Worm (Caenorhabditis elegans): ENCODE data around the gene cyb-3.

cyb-3 gene

DNA sequence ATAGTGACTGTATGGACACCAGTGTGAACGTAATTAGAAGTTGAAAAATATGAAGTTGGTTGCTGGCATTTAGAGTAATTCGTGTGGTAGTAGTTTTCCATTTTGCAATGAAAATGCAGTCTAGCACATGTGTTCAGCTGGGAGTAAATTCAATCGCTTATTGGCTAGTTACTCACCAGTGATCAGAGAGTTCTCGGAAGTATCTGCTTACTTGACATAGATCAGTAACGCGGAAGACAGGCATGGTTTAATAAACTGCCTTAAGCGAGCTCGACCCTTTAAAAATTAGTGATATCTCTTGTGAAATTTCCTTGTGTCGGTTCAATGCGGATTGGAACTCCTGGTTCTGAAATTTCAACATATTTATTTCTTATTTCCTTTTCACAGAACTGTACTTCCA is 19.3 kb upstream of the cyb-3 start, which contains the start of gene srh-52:
Gene srh-52, minus strand, starts transcription at position 101 of the 400 bp plus-strand sequence.
- TF ChIP-seq nhr-77 (tag; optimal IDR thresholded peaks at IDR 0.05) (no peak), hlh-11 (tag; optimal IDR thresholded peaks at IDR 0.05) (no peak), lin-1 (GFP tag; IDR thresholded peaks at IDR 0.05) (no peak), set-16 (GFP tag; IDR thresholded peaks at IDR 0.05) (no peak), nhr-11 (tag; optimal IDR thresholded peaks at IDR 0.05) (no peak), dmd-9 (GFP tag; IDR thresholded peaks at IDR 0.05) (no peak), duxl-1 (tag; optimal IDR thresholded peaks at IDR 0.05; ENCODE audit: poor library complexity) (no peak)

DNA sequence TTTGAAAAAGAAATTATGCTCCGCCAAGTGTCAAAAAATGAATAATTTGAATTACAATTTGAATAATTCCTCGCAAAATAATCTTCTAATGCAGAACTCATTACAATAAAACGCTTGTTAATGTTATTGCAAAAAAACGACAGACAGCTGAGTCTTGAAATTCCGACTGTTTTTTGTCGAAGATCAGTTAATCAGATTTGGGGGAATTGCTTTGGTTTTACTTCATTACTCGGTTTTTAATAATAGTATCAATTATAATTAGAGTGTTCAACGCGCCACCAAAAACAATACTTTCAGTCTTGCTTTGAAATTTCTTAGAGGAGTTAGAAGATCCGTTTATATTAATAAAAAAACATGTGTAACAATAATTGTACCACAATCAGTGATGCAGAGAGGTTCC is 17.6 kb upstream of the cyb-3 start, which contains the start of gene srh-122:
Gene srh-122, minus strand, starts transcription at position 101 of the 400 bp plus-strand sequence.
- no peak for TF ChIP-seq lin-39 (tag; optimal IDR thresholded peaks at IDR 0.05)
- TF ChIP-seq unc-62 (GFP tag; optimal IDR thresholded peaks at IDR 0.05 in 1 of 2): no peak
- TF ChIP-seq unc-62 (tag; optimal IDR thresholded peaks at IDR 0.05): no peak
- TF ChIP-seq egl-43 (GFP tag; IDR thresholded peaks at IDR 0.05): no peak
- TF ChIP-seq nhr-48 (tag; optimal IDR thresholded peaks at IDR 0.05): no peak
- TF ChIP-seq ces-1 (GFP tag; optimal IDR thresholded peaks at IDR 0.05): no peak
- no peak for TF ChIP-seq fos-1 (tag; optimal IDR thresholded peaks at IDR 0.05)
- no peak for TF ChIP-seq snpc-4 (tag; optimal IDR thresholded peaks at IDR 0.05)
- TF ChIP-seq zip-2 (tag; optimal IDR thresholded peaks at IDR 0.05): no peak
- TF ChIP-seq Y75B8A.6 (GFP tag; IDR thresholded peaks at IDR 0.05): no peak

DNA sequence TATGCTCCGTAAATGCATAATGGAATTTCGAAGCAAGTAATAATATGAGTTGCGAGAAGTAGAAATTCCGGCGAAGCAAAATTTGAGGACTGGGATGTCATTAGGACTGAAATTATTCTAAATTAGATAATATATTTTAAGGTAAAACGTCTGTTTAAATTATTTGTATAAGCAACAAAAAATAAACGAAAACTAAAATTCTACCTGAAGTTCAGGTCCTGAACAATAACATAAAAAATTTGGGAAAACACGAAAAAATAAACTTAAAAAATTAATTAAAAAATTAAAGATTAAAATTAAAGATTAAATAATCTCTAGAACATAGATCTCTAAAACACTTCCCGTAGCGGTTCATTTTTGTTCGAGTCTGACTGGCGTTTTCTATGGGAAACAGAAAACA is 15.7 kb upstream of the cyb-3 start, which contains the start of gene srh-251:
Gene srh-251, minus strand, starts transcription at position 101 of the 400 bp plus-strand sequence.
- TF ChIP-seq ceh-32 (tag; optimal IDR thresholded peaks at IDR 0.05; ENCODE audit: poor library complexity): no peak

DNA sequence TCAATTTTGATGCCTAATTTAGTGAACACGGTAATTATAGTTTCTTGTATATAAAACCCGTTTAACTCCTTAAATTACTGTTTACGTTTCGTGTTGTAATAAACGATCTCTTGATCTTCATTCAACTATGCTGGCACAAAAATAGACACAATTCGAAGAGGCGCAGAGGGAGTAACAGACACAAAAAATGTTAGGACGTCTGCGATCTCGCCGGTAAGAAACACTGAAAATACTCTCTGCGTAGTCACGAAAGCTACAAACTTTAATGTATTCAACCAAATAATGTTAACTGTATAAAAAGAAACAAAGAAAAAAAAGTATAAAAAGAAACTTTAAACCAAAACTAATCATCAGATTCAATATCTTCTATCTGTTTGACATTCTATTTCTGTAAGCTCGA is 14.6 kb upstream of the cyb-3 start, which contains the start of gene dhs-23:
Gene dhs-23, plus strand, starts transcription at position 363 of the 400 bp plus-strand sequence.
- TF ChIP-seq mes-2 (tag; optimal IDR thresholded peaks at IDR 0.05; ENCODE audit: poor library complexity, severe bottlenecking): no peak
- no peak for TF ChIP-seq skn-1 (tag; optimal IDR thresholded peaks at IDR 0.05)
- no peak for TF ChIP-seq daf-16 (GFP tag; optimal IDR thresholded peaks at IDR 0.05)
- peak; percentile 69 for TF ChIP-seq daf-16 (tag; optimal IDR thresholded peaks at IDR 0.05)
- TF ChIP-seq lin-1 (GFP tag; IDR thresholded peaks at IDR 0.05): no peak
- TF ChIP-seq unc-39 (tag; optimal IDR thresholded peaks at IDR 0.05): no peak
- no peak for TF ChIP-seq Y48G9A.11 (GFP tag; IDR thresholded peaks at IDR 0.05)
- TF ChIP-seq pqm-1 (tag; optimal IDR thresholded peaks at IDR 0.05): peak; percentile 12
- TF ChIP-seq ctbp-1 (GFP tag; IDR thresholded peaks at IDR 0.05): no peak
- no peak for TF ChIP-seq nhr-102 (tag; optimal IDR thresholded peaks at IDR 0.05)
- no peak for TF ChIP-seq ceh-44 (GFP tag; IDR thresholded peaks at IDR 0.05)
- TF ChIP-seq aha-1 (tag): no peak
- TF ChIP-seq snpc-1.2 (GFP tag; IDR thresholded peaks at IDR 0.05): no peak
- no peak for TF ChIP-seq F26F4.8 (GFP tag; conservative IDR thresholded peaks at IDR 0.05)
- TF ChIP-seq zag-1 (tag; optimal IDR thresholded peaks at IDR 0.05): no peak
- TF ChIP-seq D1046.2 (GFP tag; IDR thresholded peaks at IDR 0.05): no peak
- peak; percentile 81 for TF ChIP-seq nhr-77 (tag; optimal IDR thresholded peaks at IDR 0.05)
- no peak for TF ChIP-seq T26A8.4 (GFP tag; IDR thresholded peaks at IDR 0.05)
- no peak for TF ChIP-seq R02D3.7 (tag; optimal IDR thresholded peaks at IDR 0.05)
- no peak for TF ChIP-seq dmd-9 (GFP tag; IDR thresholded peaks at IDR 0.05)
- peak; percentile 93 for TF ChIP-seq nhr-28 (tag; optimal IDR thresholded peaks at IDR 0.05)

DNA sequence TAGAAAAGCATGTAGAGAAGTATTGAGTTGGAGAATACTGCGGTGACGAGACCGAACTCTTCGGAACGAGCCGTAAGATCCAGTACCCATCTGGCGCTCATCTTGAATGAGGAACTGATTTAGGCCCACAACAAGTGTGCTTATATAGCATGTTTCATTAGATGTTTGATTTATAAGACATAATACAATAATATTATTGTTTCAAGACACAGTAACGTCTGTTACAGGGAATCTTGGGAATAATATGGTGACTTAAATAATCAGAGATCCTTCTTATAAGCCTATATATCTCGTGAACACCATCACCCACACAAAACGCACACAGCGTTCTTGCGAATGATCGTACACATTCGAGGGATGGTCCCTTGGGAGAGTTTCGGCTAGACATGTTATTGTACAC is 11.8 kb upstream of the cyb-3 start, which contains the start of gene str-88:
Gene str-88, minus strand, starts transcription at position 101 of the 400 bp plus-strand sequence.
- TF ChIP-seq tag-97 (GFP tag; IDR thresholded peaks at IDR 0.05) (no peak), nhr-48 (tag; optimal IDR thresholded peaks at IDR 0.05) (no peak), dpl-1 (GFP tag; optimal IDR thresholded peaks at IDR 0.05) (no peak), lin-29 (GFP tag; IDR thresholded peaks at IDR 0.05) (no peak), hmg-1.1 (GFP tag; IDR thresholded peaks at IDR 0.05) (no peak), spr-1 (tag; optimal IDR thresholded peaks at IDR 0.05) (no peak), hlh-11 (tag; optimal IDR thresholded peaks at IDR 0.05) (no peak), nhr-77 (tag; optimal IDR thresholded peaks at IDR 0.05) (no peak), set-16 (GFP tag; IDR thresholded peaks at IDR 0.05) (no peak)
